Worm (Caenorhabditis elegans) whole organism, L1 larva: Measurements from ENCODE around the gene tsfm-1.

ENCODE experiments used
- C16A3.4 ChIP-seq: fragments of 150-350 bp; optimal IDR thresholded peaks from 2 replicates; lab custom pipeline; 2014; ENCODE audit warnings: missing biosample characterization, missing genetic modification characterization
- C34B4.2 ChIP-seq: sonication (generic microtip); optimal IDR thresholded peaks from 2 replicates; lab custom pipeline; 2017; ENCODE audit warnings: mild to moderate bottlenecking, missing genetic modification characterization, missing compliant biosample characterization
- F16B12.6 ChIP-seq: fragments of 150-350 bp; optimal IDR thresholded peaks from 2 replicates; lab custom pipeline; 2014; ENCODE audit warnings: missing biosample characterization, missing genetic modification characterization
- alr-1 ChIP-seq: fragments of 200-800 bp; sonication (Bioruptor generic); optimal IDR thresholded peaks from 2 replicates; lab custom pipeline; 2018; ENCODE audit warnings: borderline replicate concordance, mild to moderate bottlenecking, missing genetic modification characterization, missing compliant biosample characterization
- aly-2 ChIP-seq: fragments of 150-350 bp; optimal IDR thresholded peaks from 2 replicates; lab custom pipeline; 2014; ENCODE audit warnings: missing biosample characterization, missing genetic modification characterization
- blmp-1 ChIP-seq: fragments of 150-350 bp; optimal IDR thresholded peaks from 2 replicates; lab custom pipeline; 2014; ENCODE audit warnings: missing biosample characterization, missing genetic modification characterization
- ceh-63 ChIP-seq: fragments of 200-800 bp; sonication (Bioruptor generic); optimal IDR thresholded peaks from 2 replicates; lab custom pipeline; 2018; ENCODE audit warnings: mild to moderate bottlenecking, missing genetic modification characterization, missing compliant biosample characterization
- ceh-8 ChIP-seq: fragments of 200-800 bp; sonication (Bioruptor generic); optimal IDR thresholded peaks from 2 replicates; lab custom pipeline; 2018; ENCODE audit warnings: mild to moderate bottlenecking, missing genetic modification characterization, moderate library complexity, missing compliant biosample characterization
- dsc-1 ChIP-seq: sonication (generic microtip); optimal IDR thresholded peaks from 2 replicates; lab custom pipeline; 2016; ENCODE audit warnings: mild to moderate bottlenecking, missing genetic modification characterization, missing compliant biosample characterization
- efl-1 ChIP-seq, 4 experiments: fragments of 150-350 bp; optimal IDR thresholded peaks in 3 of 4; peaks in 1 of 4; 1 replicate in 1 of 4; 2 replicates in 3 of 4; lab custom pipeline; 2014; ENCODE audit warnings: missing biosample characterization in 2 of 4, missing genetic modification characterization in 2 of 4, missing genetic modification reagents in 2 of 4
- egl-13 ChIP-seq: sonication (generic microtip); optimal IDR thresholded peaks from 2 replicates; lab custom pipeline; 2016; ENCODE audit warnings: missing genotype, missing genetic modification reagents, missing genetic modification characterization, missing compliant biosample characterization
- elt-2 ChIP-seq: sonication (generic microtip); optimal IDR thresholded peaks from 2 replicates; lab custom pipeline; 2016; ENCODE audit warnings: missing genetic modification characterization, mild to moderate bottlenecking, inconsistent platforms, missing compliant biosample characterization, missing genetic modification reagents
- elt-3 ChIP-seq, 6 experiments: fragments of 150-350 bp in 1 of 6; sonication (generic microtip); optimal IDR thresholded peaks; 2 replicates each; lab custom pipeline; 2017 to 2018; ENCODE audit warnings: missing biosample characterization in 6 of 6, missing genetic modification characterization in 6 of 6, inconsistent platforms in 1 of 6
- grh-1 ChIP-seq: fragments of 200-800 bp; sonication (Bioruptor generic); IDR thresholded peaks from 2 replicates; pipeline ENCODE4 v1.3.6; 2022; ENCODE audit warnings: missing genetic modification reagents, missing genetic modification characterization, missing compliant biosample characterization
- hlh-4 ChIP-seq: sonication (generic microtip); optimal IDR thresholded peaks from 2 replicates; lab custom pipeline; 2016; ENCODE audit warnings: mild to moderate bottlenecking, missing genetic modification characterization, missing compliant biosample characterization
- jun-1 ChIP-seq: fragments of 150-350 bp; optimal IDR thresholded peaks from 2 replicates; lab custom pipeline; 2014; ENCODE audit warnings: missing biosample characterization, missing genetic modification reagents, missing genetic modification characterization
- lin-13 ChIP-seq: fragments of 150-350 bp; optimal IDR thresholded peaks from 2 replicates; lab custom pipeline; 2014; ENCODE audit warnings: missing biosample characterization, missing genetic modification reagents, missing genetic modification characterization
- lin-14 ChIP-seq: fragments of 200-800 bp; sonication (Bioruptor generic); optimal IDR thresholded peaks from 2 replicates; lab custom pipeline; 2018; ENCODE audit warnings: mild to moderate bottlenecking, missing genetic modification characterization, moderate library complexity, missing compliant biosample characterization
- lin-35 ChIP-seq, 2 experiments: fragments of 150-350 bp; optimal IDR thresholded peaks; 2 replicates each; lab custom pipeline; 2014; ENCODE audit warnings: missing biosample characterization in 2 of 2, missing genetic modification characterization in 2 of 2, missing genetic modification reagents in 2 of 2
- lin-39 ChIP-seq: fragments of 150-350 bp; optimal IDR thresholded peaks from 2 replicates; lab custom pipeline; 2014; ENCODE audit warnings: missing biosample characterization, missing genetic modification reagents, missing genetic modification characterization
- lsy-2 ChIP-seq, 2 experiments: fragments of 150-350 bp; optimal IDR thresholded peaks; 2 replicates each; lab custom pipeline; 2014; ENCODE audit warnings: missing biosample characterization in 2 of 2, missing genetic modification characterization in 2 of 2
- mdl-1 ChIP-seq, 2 experiments: fragments of 150-350 bp; optimal IDR thresholded peaks; 2 replicates each; lab custom pipeline; 2014 to 2017; ENCODE audit warnings: missing biosample characterization in 2 of 2, missing genetic modification characterization in 2 of 2, inconsistent platforms in 1 of 2
- mep-1 ChIP-seq: fragments of 150-350 bp; optimal IDR thresholded peaks from 2 replicates; lab custom pipeline; 2014; ENCODE audit warnings: missing biosample characterization, missing genetic modification characterization
- nhr-20 ChIP-seq: sonication (generic microtip); optimal IDR thresholded peaks from 2 replicates; lab custom pipeline; 2016; ENCODE audit warnings: mild to moderate bottlenecking, missing genetic modification characterization, missing compliant biosample characterization
- nhr-237 ChIP-seq: fragments of 150-350 bp; optimal IDR thresholded peaks from 2 replicates; lab custom pipeline; 2014; ENCODE audit warnings: missing biosample characterization, missing genetic modification characterization
- nhr-47 ChIP-seq: sonication (generic microtip); optimal IDR thresholded peaks from 2 replicates; lab custom pipeline; 2016; ENCODE audit warnings: mild to moderate bottlenecking, missing genetic modification characterization, moderate library complexity, missing compliant biosample characterization
- nhr-85 ChIP-seq: sonication (generic microtip); peaks from one replicate; lab custom pipeline; 2016; ENCODE audit warnings: missing genetic modification characterization, inconsistent platforms, missing compliant biosample characterization
- nhr-90 ChIP-seq: sonication (generic microtip); optimal IDR thresholded peaks from 2 replicates; lab custom pipeline; 2016; ENCODE audit warnings: mild to moderate bottlenecking, missing genetic modification characterization, missing compliant biosample characterization; ENCODE audit not compliant: poor library complexity
- pax-3 ChIP-seq: fragments of 200-800 bp; sonication (Bioruptor generic); optimal IDR thresholded peaks from 2 replicates; lab custom pipeline; 2018; ENCODE audit warnings: mild to moderate bottlenecking, missing genetic modification characterization, moderate library complexity, missing compliant biosample characterization
- tlp-1 ChIP-seq: fragments of 150-350 bp; optimal IDR thresholded peaks from 2 replicates; lab custom pipeline; 2014; ENCODE audit warnings: missing biosample characterization, missing genetic modification characterization
- unc-62 ChIP-seq: fragments of 150-350 bp; optimal IDR thresholded peaks from 2 replicates; lab custom pipeline; 2014; ENCODE audit warnings: missing biosample characterization, missing genetic modification reagents, missing genetic modification characterization
- unc-86 ChIP-seq: sonication (generic microtip); optimal IDR thresholded peaks from 2 replicates; lab custom pipeline; 2016; ENCODE audit warnings: missing genetic modification characterization, missing compliant biosample characterization
- unc-98 ChIP-seq: fragments of 200-800 bp; sonication (Bioruptor generic); IDR thresholded peaks from 2 replicates; pipeline ENCODE4 v1.3.6; 2022; ENCODE audit warnings: missing genetic modification characterization, missing compliant biosample characterization
- zip-4 ChIP-seq: fragments of 200-800 bp; sonication (Bioruptor generic); optimal IDR thresholded peaks from 2 replicates; lab custom pipeline; 2018; ENCODE audit warnings: mild to moderate bottlenecking, missing genetic modification characterization, moderate library complexity, missing compliant biosample characterization

The tsfm-1 gene

DNA sequence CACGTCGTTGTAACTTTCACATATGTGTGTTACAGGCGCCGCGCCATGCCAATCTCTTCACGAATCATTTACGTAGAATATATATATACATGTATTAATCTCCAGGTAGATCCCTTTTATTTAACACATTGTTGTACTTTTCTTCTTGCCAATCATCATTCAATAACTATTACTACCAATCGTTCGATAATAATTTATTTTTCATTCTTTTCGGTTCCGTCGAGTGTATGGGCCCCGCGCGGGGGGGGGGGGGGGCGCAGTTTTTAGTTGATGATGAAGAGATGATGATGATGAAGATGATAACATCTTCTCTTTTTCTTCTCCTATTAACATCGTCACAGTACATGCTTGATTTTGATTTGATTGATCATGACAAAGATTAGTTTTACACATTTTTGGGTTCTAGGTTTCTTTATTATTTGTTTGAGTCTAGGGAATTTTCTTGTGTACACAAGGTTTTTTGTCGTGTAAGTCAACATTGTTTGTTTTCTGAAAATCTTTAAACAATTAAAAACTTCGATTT lies 28.0 kb upstream of the tsfm-1 start (continued):
- TF ChIP-seq dsc-1 (tag; lab: Kevin White, UChicago), result no peak
- TF ChIP-seq nhr-237 (tag; lab: Kevin White, UChicago), result no peak
- no peak for TF ChIP-seq aly-2
- TF ChIP-seq unc-98 (GFP tag; lab: Robert Waterston, UW), result no peak
- TF ChIP-seq C34B4.2, result no peak
- no peak for TF ChIP-seq ceh-8 (GFP tag; lab: Kevin White, UChicago)
- no peak for TF ChIP-seq nhr-47
- no peak for TF ChIP-seq tlp-1
- peak; percentile 53 for TF ChIP-seq blmp-1 (tag; lab: Kevin White, UChicago)
- peak in 2 of 6 experiments; percentile 6 to 23 for TF ChIP-seq elt-3 (tag; optimal IDR thresholded peaks at IDR 0.05; lab: Kevin White, UChicago)
- no peak for TF ChIP-seq hlh-4 (tag; lab: Kevin White, UChicago)
- no peak for TF ChIP-seq nhr-90 (tag; lab: Kevin White, UChicago)
- TF ChIP-seq alr-1 (tag; lab: Kevin White, UChicago), result no peak
- no peak for TF ChIP-seq lin-39 (tag; lab: Kevin White, UChicago)
- TF ChIP-seq lsy-2 (tag; optimal IDR thresholded peaks at IDR 0.05; lab: Kevin White, UChicago), result no peak
- no peak for TF ChIP-seq unc-62 (GFP tag; lab: Kevin White, UChicago)
- TF ChIP-seq efl-1 (optimal IDR thresholded peaks at IDR 0.05; lab: Kevin White, UChicago), result no peak
- peak in 1 of 2 experiments; percentile 36 for TF ChIP-seq efl-1 (GFP tag; optimal IDR thresholded peaks at IDR 0.05 in 1 of 2; lab: Kevin White, UChicago)
- TF ChIP-seq C16A3.4 (tag; lab: Kevin White, UChicago), result no peak
- TF ChIP-seq, all 84 proteins: peak for 8

ce11 chrV:12298184-12298583 lies 26.8 kb upstream of the tsfm-1 start:
- TF ChIP-seq grh-1 (GFP tag; lab: Robert Waterston, UW) (no peak), blmp-1 (tag; lab: Kevin White, UChicago) (peak; percentile 43), efl-1 (optimal IDR thresholded peaks at IDR 0.05; lab: Kevin White, UChicago) (no peak), efl-1 (GFP tag; optimal IDR thresholded peaks at IDR 0.05 in 1 of 2; lab: Kevin White, UChicago) (peak in 1 of 2 experiments; percentile 54), zip-4 (GFP tag; lab: Kevin White, UChicago) (no peak), elt-2 (tag; lab: Kevin White, UChicago) (peak; percentile 27)

DNA sequence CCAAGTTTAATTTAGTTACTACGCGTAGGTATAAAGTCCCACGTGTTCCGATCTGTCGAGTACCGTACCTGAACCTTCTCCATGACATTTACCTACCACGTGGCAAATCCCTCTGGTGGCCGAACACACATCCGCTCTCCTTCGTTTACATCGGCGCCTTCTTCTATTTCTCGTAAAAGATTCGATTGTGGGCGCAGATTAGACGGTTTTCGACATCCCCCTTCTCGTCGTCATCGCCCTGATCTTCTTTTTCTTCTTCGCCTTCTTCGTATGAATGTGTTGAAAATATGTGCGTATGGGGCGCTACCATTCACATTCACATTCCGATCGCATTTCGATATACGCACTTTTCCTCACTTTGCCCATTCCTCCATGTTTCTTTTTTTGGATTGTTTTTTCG lies 25.4 kb upstream of the tsfm-1 start:
- TF ChIP-seq mdl-1 (tag; optimal IDR thresholded peaks at IDR 0.05; lab: Kevin White, UChicago) (peak in 1 of 2 experiments; percentile 17), lin-35 (GFP tag; optimal IDR thresholded peaks at IDR 0.05; lab: Kevin White, UChicago) (no peak), ceh-63 (no peak), mep-1 (peak; percentile 1), lin-14 (GFP tag; lab: Kevin White, UChicago) (peak; percentile 44), nhr-85 (peak; percentile 74), nhr-20 (tag; lab: Kevin White, UChicago) (peak; percentile 10), nhr-90 (tag; lab: Kevin White, UChicago) (no peak), blmp-1 (tag; lab: Kevin White, UChicago) (peak; percentile 64), unc-86 (tag; lab: Kevin White, UChicago) (no peak), tlp-1 (no peak), pax-3 (no peak), elt-3 (tag; optimal IDR thresholded peaks at IDR 0.05; lab: Kevin White, UChicago) (peak in 1 of 6 experiments; percentile 32), lin-13 (GFP tag; lab: Kevin White, UChicago) (no peak)

DNA sequence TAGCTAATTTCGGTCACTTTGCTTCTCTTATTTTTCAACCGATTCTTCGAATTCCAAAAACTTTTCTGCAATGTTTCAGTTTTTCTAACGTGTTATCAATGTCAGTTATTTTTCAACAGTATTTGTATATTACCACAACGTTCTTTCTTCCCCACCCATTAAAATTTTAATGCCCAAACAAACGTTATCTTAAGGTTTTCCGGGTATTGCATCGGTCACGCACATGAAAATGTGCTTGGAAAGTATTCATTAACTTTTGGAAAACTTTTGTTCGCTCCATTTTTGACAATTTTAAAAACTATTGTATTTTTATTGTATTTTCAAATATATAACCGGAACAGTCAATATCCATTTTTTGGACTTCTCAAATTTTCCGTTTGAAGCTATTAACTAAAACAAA lies 24.8 kb upstream of the tsfm-1 start:
- TF ChIP-seq elt-2 (tag; lab: Kevin White, UChicago) (peak; percentile 65), aly-2 (no peak), F16B12.6 (tag; lab: Kevin White, UChicago) (no peak), lin-35 (GFP tag; optimal IDR thresholded peaks at IDR 0.05; lab: Kevin White, UChicago) (peak in 1 of 2 experiments; percentile 7), egl-13 (tag; lab: Kevin White, UChicago) (no peak), jun-1 (tag; lab: Kevin White, UChicago) (no peak)
- TF ChIP-seq, all 84 proteins: peak for 2
